Fruit fly (Drosophila melanogaster) whole organism, adult: ENCODE results near the gene CG3529.

ENCODE experiments used
- CG1620 ChIP-seq: fragments of 200-800 bp; sonication (Bioruptor generic); optimal IDR thresholded peaks from 2 replicates; lab custom pipeline; 2016; ENCODE audit warnings: missing biosample characterization, missing genetic modification characterization
- CG5204 ChIP-seq: fragments of 200-800 bp; sonication (Bioruptor generic); optimal IDR thresholded peaks from 2 replicates; lab custom pipeline; 2016; ENCODE audit warnings: missing biosample characterization, missing genetic modification characterization
- CG7101 ChIP-seq: fragments of 200-800 bp; sonication (Bioruptor generic); optimal IDR thresholded peaks from 2 replicates; lab custom pipeline; 2018; ENCODE audit warnings: missing biosample characterization, mild to moderate bottlenecking, missing genetic modification characterization, moderate library complexity
- Crg-1 ChIP-seq: fragments of 200-800 bp; sonication (Bioruptor generic); optimal IDR thresholded peaks from 2 replicates; lab custom pipeline; 2016; ENCODE audit warnings: missing biosample characterization, missing genetic modification characterization
- pad ChIP-seq: fragments of 200-800 bp; sonication (Bioruptor generic); optimal IDR thresholded peaks from 3 replicates; lab custom pipeline; 2017; ENCODE audit warnings: missing biosample characterization, missing genetic modification characterization, mild to moderate bottlenecking, moderate library complexity, missing genetic modification reagents
- toe ChIP-seq: fragments of 200-800 bp; sonication (Bioruptor generic); optimal IDR thresholded peaks from 2 replicates; lab custom pipeline; 2016; ENCODE audit warnings: missing biosample characterization, missing genetic modification characterization

DNA sequence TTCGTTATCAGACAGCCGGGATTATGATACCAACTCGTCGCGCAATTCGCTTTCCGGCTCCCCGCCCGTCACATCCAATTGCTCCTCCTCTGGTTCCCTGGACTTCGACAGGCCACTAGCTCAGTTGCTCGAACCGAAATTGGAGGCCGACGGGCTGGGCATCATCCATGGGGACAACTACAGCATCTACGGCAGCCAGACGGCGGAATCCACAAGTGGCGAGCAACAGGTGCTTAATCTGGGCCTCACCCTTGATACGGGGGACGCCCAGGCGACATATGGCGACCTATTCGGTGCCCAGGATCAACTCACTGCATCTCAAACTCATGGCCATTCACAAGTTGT is 16.1 kb upstream of the CG3529 start:
- TF ChIP-seq Crg-1 (no peak), CG1620 (GFP tag; lab: Kevin White, UChicago) (no peak), CG5204 (GFP tag; lab: Kevin White, UChicago) (no peak), CG7101 (tag; lab: Kevin White, UChicago) (no peak), pad (GFP tag; lab: Kevin White, UChicago) (no peak), toe (GFP tag; lab: Kevin White, UChicago) (no peak)
